Worm (Caenorhabditis elegans): Measurements from ENCODE around the gene F28B12.6.

Gene F28B12.6

DNA sequence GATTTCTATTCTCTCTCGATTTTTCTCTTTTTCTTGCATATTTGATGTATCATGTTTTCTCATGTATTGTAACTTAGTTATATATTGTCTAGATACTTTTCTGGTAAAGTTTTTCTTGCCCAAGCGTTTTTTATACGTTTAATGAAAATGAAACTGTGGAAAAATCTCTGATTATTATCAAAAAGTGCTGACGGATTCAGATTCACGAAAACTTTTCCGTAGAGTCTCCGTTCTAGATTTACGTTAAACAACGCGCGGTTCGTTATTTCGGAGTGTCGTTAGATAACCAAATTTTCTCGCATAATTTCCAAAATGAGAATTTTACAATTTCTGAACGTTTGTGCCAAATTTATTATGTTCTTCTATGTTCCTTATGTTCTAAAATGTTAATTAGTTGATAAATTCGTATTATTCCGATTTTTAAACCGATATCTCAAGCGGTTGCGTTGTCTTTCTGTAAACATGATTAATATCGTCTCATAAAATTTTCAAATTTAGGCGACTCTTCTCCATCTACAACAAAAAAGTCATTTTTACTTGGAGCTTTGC, 22.4 kb upstream of the F28B12.6 start, which contains the start of gene ptp-2 (continued):
- no peak for TF ChIP-seq nhr-28 (tag; optimal IDR thresholded peaks at IDR 0.05)
- TF ChIP-seq ceh-88 (GFP tag; IDR thresholded peaks at IDR 0.05) = no peak
- TF ChIP-seq tbx-2 (tag; optimal IDR thresholded peaks at IDR 0.05) = peak; percentile 10
- TF ChIP-seq xbp-1 (tag; optimal IDR thresholded peaks at IDR 0.05) = peak; percentile 22
- peak; percentile 16 to 62 (median 41) for TF ChIP-seq dpl-1 (GFP tag; optimal IDR thresholded peaks at IDR 0.05)
- TF ChIP-seq snu-23 (GFP tag; optimal IDR thresholded peaks at IDR 0.05) = peak; percentile 64
- no peak for TF ChIP-seq nhr-77 (tag; optimal IDR thresholded peaks at IDR 0.05)
- peak; percentile 36 for TF ChIP-seq swsn-7 (tag; optimal IDR thresholded peaks at IDR 0.05)
- peak in 1 of 3 experiments; percentile 24 for TF ChIP-seq ceh-82 (tag; optimal IDR thresholded peaks at IDR 0.05)
- peak; percentile 49 to 72 for TF ChIP-seq lsy-2 (tag; optimal IDR thresholded peaks at IDR 0.05)
- no peak for TF ChIP-seq aha-1 (tag; optimal IDR thresholded peaks at IDR 0.05)
- TF ChIP-seq nhr-76 (tag; optimal IDR thresholded peaks at IDR 0.05) = no peak
- TF ChIP-seq sup-37 (GFP tag; optimal IDR thresholded peaks at IDR 0.05) = no peak
- TF ChIP-seq pag-3 (tag; optimal IDR thresholded peaks at IDR 0.05; ENCODE audit: borderline replicate concordance, insufficient read depth) = no peak
- no peak for TF ChIP-seq zip-4 (GFP tag; optimal IDR thresholded peaks at IDR 0.05)
- peak; percentile 22 for TF ChIP-seq mep-1 (tag; optimal IDR thresholded peaks at IDR 0.05)
- TF ChIP-seq fkh-10 (GFP tag; optimal IDR thresholded peaks at IDR 0.05) = no peak
- peak; percentile 57 for TF ChIP-seq lin-14 (GFP tag; optimal IDR thresholded peaks at IDR 0.05)
- TF ChIP-seq mef-2 (tag; optimal IDR thresholded peaks at IDR 0.05) = no peak
- TF ChIP-seq Y116A8C.19 (tag; optimal IDR thresholded peaks at IDR 0.05; ENCODE audit: borderline replicate concordance) = no peak
- TF ChIP-seq ceh-63 (GFP tag; optimal IDR thresholded peaks at IDR 0.05) = no peak
- TF ChIP-seq hlh-17 (GFP tag; optimal IDR thresholded peaks at IDR 0.05; ENCODE audit: borderline replicate concordance) = no peak
- TF ChIP-seq ztf-4 (tag; optimal IDR thresholded peaks at IDR 0.05) = no peak
- TF ChIP-seq aly-2 (tag; optimal IDR thresholded peaks at IDR 0.05) = no peak
- no peak for TF ChIP-seq elt-2 (tag; optimal IDR thresholded peaks at IDR 0.05)
- peak; percentile 41 for TF ChIP-seq blmp-1 (tag; optimal IDR thresholded peaks at IDR 0.05)
- peak; percentile 30 for TF ChIP-seq C16A3.4 (tag; optimal IDR thresholded peaks at IDR 0.05)

DNA sequence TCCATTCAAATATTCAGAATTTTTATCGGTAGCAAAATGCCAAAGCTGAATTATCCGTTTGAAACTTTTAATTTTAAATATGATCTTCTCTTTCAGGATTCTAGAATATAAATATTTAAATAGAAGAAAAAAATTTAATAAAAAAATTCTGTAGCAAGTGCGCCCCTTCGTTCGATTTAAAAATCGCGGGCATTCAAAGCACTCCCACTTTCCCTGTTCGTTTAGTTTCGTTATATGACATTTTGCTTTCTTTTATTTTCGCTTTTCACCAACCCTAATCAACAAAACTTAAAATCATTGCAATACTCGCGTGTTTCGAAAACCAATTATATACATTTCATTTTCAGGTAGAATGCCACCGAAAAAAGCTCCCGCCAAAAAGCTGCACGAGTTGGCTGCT, 19.0 kb upstream of the F28B12.6 start, which contains the start of gene vrk-1:
TSS of gene vrk-1 (plus strand) at position 348 of the 400 bp plus-strand sequence.
- TF ChIP-seq blmp-1 (tag; optimal IDR thresholded peaks at IDR 0.05) (peak; percentile 86), ama-1 (optimal IDR thresholded peaks at IDR 0.05) (no peak), efl-1 (optimal IDR thresholded peaks at IDR 0.05) (peak in 1 of 2 experiments; percentile 9), efl-1 (GFP tag; optimal IDR thresholded peaks at IDR 0.05 in 1 of 2) (peak; percentile 17 to 91), dpl-1 (GFP tag; optimal IDR thresholded peaks at IDR 0.05) (peak in 1 of 3 experiments; percentile 49), lin-35 (GFP tag; optimal IDR thresholded peaks at IDR 0.05) (peak in 1 of 2 experiments; percentile 28)

DNA sequence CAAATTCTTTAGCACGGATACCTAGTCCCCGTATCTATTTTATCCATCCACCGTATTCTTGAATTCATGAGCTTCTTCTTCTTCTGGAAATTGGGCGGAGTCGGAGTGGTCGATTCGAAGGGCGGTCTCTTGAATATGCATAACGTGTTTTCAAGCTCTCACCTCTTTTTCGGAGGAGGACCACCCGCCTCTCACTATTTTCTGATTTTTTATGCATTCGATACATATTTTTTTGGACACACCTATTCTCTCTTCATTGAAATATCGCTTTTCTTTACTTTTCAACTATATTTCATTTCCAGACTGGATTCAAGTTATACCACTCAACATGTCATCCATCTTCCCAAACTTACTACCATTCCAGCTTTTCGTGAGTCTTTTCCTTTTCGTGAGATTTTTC, 12.2 kb upstream of the F28B12.6 start, which contains the start of gene egl-44:
TSS of gene egl-44 (plus strand) at position 301 of the 400 bp plus-strand sequence.
- no peak for TF ChIP-seq hpl-2 (GFP tag; optimal IDR thresholded peaks at IDR 0.05)
- TF ChIP-seq lin-13 (GFP tag; optimal IDR thresholded peaks at IDR 0.05) = no peak
- no peak for TF ChIP-seq isw-1 (GFP tag; IDR thresholded peaks at IDR 0.05)
- no peak for TF ChIP-seq xbp-1 (tag; optimal IDR thresholded peaks at IDR 0.05)
- TF ChIP-seq lin-14 (GFP tag; optimal IDR thresholded peaks at IDR 0.05) = no peak
- no peak for TF ChIP-seq mep-1 (tag; optimal IDR thresholded peaks at IDR 0.05)
- no peak for TF ChIP-seq nhr-19 (GFP tag; conservative IDR thresholded peaks at IDR 0.05)
- no peak for TF ChIP-seq C34B4.2 (tag; optimal IDR thresholded peaks at IDR 0.05)
- no peak for TF ChIP-seq nhr-20 (tag; optimal IDR thresholded peaks at IDR 0.05)
- TF ChIP-seq nhr-85 (tag) = no peak
- no peak for TF ChIP-seq nhr-11 (tag; optimal IDR thresholded peaks at IDR 0.05)
- TF ChIP-seq nhr-71 (tag; optimal IDR thresholded peaks at IDR 0.05) = no peak
- no peak for TF ChIP-seq ceh-88 (GFP tag; IDR thresholded peaks at IDR 0.05)
- no peak for TF ChIP-seq zip-4 (GFP tag; optimal IDR thresholded peaks at IDR 0.05)
- no peak for TF ChIP-seq skn-1 (tag; optimal IDR thresholded peaks at IDR 0.05)
- TF ChIP-seq elt-3 (tag; optimal IDR thresholded peaks at IDR 0.05) = no peak
- no peak for TF ChIP-seq ama-1 (optimal IDR thresholded peaks at IDR 0.05)
- TF ChIP-seq ceh-8 (GFP tag; optimal IDR thresholded peaks at IDR 0.05) = no peak
- TF ChIP-seq nhr-84 (tag; optimal IDR thresholded peaks at IDR 0.05) = no peak
- no peak for TF ChIP-seq lsy-2 (tag; optimal IDR thresholded peaks at IDR 0.05)
